Fruit fly (Drosophila melanogaster): Measurements from ENCODE around the gene Tango14.

DNA sequence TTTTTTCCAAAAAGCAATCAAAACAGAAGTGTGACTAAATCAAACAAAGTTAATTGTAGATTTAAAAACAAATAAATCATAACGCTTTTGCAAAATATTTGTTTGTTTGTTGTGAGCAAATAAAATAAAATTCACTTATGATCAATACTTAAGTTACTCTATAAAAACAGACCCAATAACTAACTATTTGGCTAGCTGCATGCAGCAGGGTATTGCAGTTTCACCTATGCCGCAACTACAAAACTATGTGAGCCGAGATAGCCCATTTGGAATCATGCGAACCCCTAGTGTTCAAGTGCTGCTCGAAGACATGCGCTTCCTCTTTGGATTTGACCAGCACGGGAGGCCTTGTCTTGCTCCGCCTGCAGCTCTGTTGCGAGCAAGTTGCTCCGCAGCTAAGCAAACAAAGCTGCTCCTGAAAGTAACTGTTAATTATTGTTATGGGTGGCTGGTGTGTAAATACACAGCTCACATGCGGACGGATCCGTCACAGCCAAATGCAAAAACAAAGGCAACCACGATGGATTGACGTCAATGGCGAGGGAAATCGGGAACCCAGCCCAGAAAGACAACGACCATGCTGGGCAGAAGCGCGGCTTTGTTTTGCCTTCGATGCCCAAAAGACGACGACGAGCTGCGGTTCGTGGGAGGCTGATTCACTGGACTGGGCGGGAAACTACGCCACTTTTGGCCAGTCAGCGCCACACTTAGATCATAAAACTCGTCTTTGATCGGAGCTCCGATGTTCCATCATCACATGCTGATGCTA, 36.3 kb upstream of the Tango14 start:
- TF ChIP-seq CG8478 (optimal IDR thresholded peaks at IDR 0.05) (no peak), CTCF (optimal IDR thresholded peaks at IDR 0.05) (no peak)

All from S2 (cell line).